Worm (Caenorhabditis elegans) whole organism, L1 larva: ENCODE measurements around the gene npp-9.

Experiments
- C04F5.9 ChIP-seq: sonication (generic microtip); optimal IDR thresholded peaks from 2 replicates; lab custom pipeline; 2016; ENCODE audit warnings: missing genetic modification characterization, missing compliant biosample characterization
- C16A3.4 ChIP-seq: fragments of 150-350 bp; optimal IDR thresholded peaks from 2 replicates; lab custom pipeline; 2014; ENCODE audit warnings: missing biosample characterization, missing genetic modification characterization
- aha-1 ChIP-seq: fragments of 150-350 bp; optimal IDR thresholded peaks from 2 replicates; lab custom pipeline; 2014; ENCODE audit warnings: missing biosample characterization, missing genetic modification characterization
- alr-1 ChIP-seq: fragments of 200-800 bp; sonication (Bioruptor generic); optimal IDR thresholded peaks from 2 replicates; lab custom pipeline; 2018; ENCODE audit warnings: borderline replicate concordance, mild to moderate bottlenecking, missing genetic modification characterization, missing compliant biosample characterization
- blmp-1 ChIP-seq: fragments of 150-350 bp; optimal IDR thresholded peaks from 2 replicates; lab custom pipeline; 2014; ENCODE audit warnings: missing biosample characterization, missing genetic modification characterization
- ceh-8 ChIP-seq: fragments of 200-800 bp; sonication (Bioruptor generic); optimal IDR thresholded peaks from 2 replicates; lab custom pipeline; 2018; ENCODE audit warnings: mild to moderate bottlenecking, missing genetic modification characterization, moderate library complexity, missing compliant biosample characterization
- ceh-88 ChIP-seq: fragments of 200-800 bp; sonication (Bioruptor generic); IDR thresholded peaks from 2 replicates; pipeline ENCODE4 v1.3.6; 2022; ENCODE audit warnings: missing genetic modification characterization, missing compliant biosample characterization
- ceh-90 ChIP-seq: sonication (generic microtip); optimal IDR thresholded peaks from 2 replicates; lab custom pipeline; 2016; ENCODE audit warnings: missing genetic modification characterization, missing compliant biosample characterization
- ces-1 ChIP-seq: fragments of 150-350 bp; optimal IDR thresholded peaks from 2 replicates; lab custom pipeline; 2014; ENCODE audit warnings: missing biosample characterization, missing genetic modification reagents, missing genetic modification characterization
- egl-13 ChIP-seq: sonication (generic microtip); optimal IDR thresholded peaks from 2 replicates; lab custom pipeline; 2016; ENCODE audit warnings: missing genotype, missing genetic modification reagents, missing genetic modification characterization, missing compliant biosample characterization
- egl-27 ChIP-seq, 2 experiments: fragments of 150-350 bp in 1 of 2; sonication (generic microtip); optimal IDR thresholded peaks; 3 replicates each; lab custom pipeline; 2017 to 2018; ENCODE audit warnings: missing biosample characterization in 2 of 2, missing genetic modification characterization in 2 of 2, missing genetic modification reagents in 2 of 2
- fkh-4 ChIP-seq: sonication (generic microtip); optimal IDR thresholded peaks from 2 replicates; lab custom pipeline; 2016; ENCODE audit warnings: missing compliant biosample characterization, missing genetic modification characterization, borderline replicate concordance
- fkh-8 ChIP-seq: sonication (generic microtip); optimal IDR thresholded peaks from 2 replicates; lab custom pipeline; 2016; ENCODE audit warnings: mild to moderate bottlenecking, missing genetic modification characterization, missing compliant biosample characterization
- hlh-17 ChIP-seq: fragments of 200-800 bp; sonication (Bioruptor generic); optimal IDR thresholded peaks from 2 replicates; lab custom pipeline; 2018; ENCODE audit warnings: missing genetic modification characterization, mild to moderate bottlenecking, missing compliant biosample characterization, moderate library complexity, borderline replicate concordance
- hpl-2 ChIP-seq: fragments of 150-350 bp; optimal IDR thresholded peaks from 2 replicates; lab custom pipeline; 2014; ENCODE audit warnings: missing biosample characterization, missing genetic modification reagents, missing genetic modification characterization
- irx-1 ChIP-seq: sonication (generic microtip); optimal IDR thresholded peaks from 2 replicates; lab custom pipeline; 2016; ENCODE audit warnings: missing genetic modification characterization, missing compliant biosample characterization
- lin-13 ChIP-seq: fragments of 150-350 bp; optimal IDR thresholded peaks from 2 replicates; lab custom pipeline; 2014; ENCODE audit warnings: missing biosample characterization, missing genetic modification reagents, missing genetic modification characterization
- lin-14 ChIP-seq: fragments of 200-800 bp; sonication (Bioruptor generic); optimal IDR thresholded peaks from 2 replicates; lab custom pipeline; 2018; ENCODE audit warnings: mild to moderate bottlenecking, missing genetic modification characterization, moderate library complexity, missing compliant biosample characterization
- lin-15B ChIP-seq: fragments of 150-350 bp; sonication (generic microtip); optimal IDR thresholded peaks from 3 replicates; lab custom pipeline; 2014; ENCODE audit warnings: missing biosample characterization, missing genetic modification characterization
- lir-3 ChIP-seq: sonication (generic microtip); optimal IDR thresholded peaks from 2 replicates; lab custom pipeline; 2016; ENCODE audit warnings: mild to moderate bottlenecking, missing genetic modification characterization, moderate library complexity, missing compliant biosample characterization; ENCODE audit not compliant: poor library complexity
- mab-9 ChIP-seq: fragments of 200-800 bp; sonication (Bioruptor generic); IDR thresholded peaks from 2 replicates; pipeline ENCODE4 v1.3.6; 2022; ENCODE audit warnings: missing genetic modification reagents, missing genetic modification characterization, missing compliant biosample characterization
- mdl-1 ChIP-seq, 2 experiments: fragments of 150-350 bp; optimal IDR thresholded peaks; 2 replicates each; lab custom pipeline; 2014 to 2017; ENCODE audit warnings: missing biosample characterization in 2 of 2, missing genetic modification characterization in 2 of 2, inconsistent platforms in 1 of 2
- mef-2 ChIP-seq: fragments of 150-350 bp; optimal IDR thresholded peaks from 2 replicates; lab custom pipeline; 2014; ENCODE audit warnings: missing biosample characterization, missing genetic modification characterization
- mep-1 ChIP-seq: fragments of 150-350 bp; optimal IDR thresholded peaks from 2 replicates; lab custom pipeline; 2014; ENCODE audit warnings: missing biosample characterization, missing genetic modification characterization
- nhr-11 ChIP-seq: fragments of 150-350 bp; optimal IDR thresholded peaks from 2 replicates; lab custom pipeline; 2014; ENCODE audit warnings: missing biosample characterization, missing genetic modification characterization
- nhr-12 ChIP-seq: sonication (generic microtip); optimal IDR thresholded peaks from 2 replicates; lab custom pipeline; 2017; ENCODE audit warnings: missing biosample characterization, missing genetic modification characterization
- nhr-19 ChIP-seq: fragments of 200-800 bp; sonication (Bioruptor generic); conservative IDR thresholded peaks from 2 replicates; pipeline ENCODE4 v1.3.6; 2022; ENCODE audit warnings: missing genetic modification characterization, missing compliant biosample characterization
- nhr-237 ChIP-seq: fragments of 150-350 bp; optimal IDR thresholded peaks from 2 replicates; lab custom pipeline; 2014; ENCODE audit warnings: missing biosample characterization, missing genetic modification characterization
- nhr-28 ChIP-seq: fragments of 150-350 bp; optimal IDR thresholded peaks from 2 replicates; lab custom pipeline; 2014; ENCODE audit warnings: missing biosample characterization, missing genetic modification characterization
- nhr-47 ChIP-seq: sonication (generic microtip); optimal IDR thresholded peaks from 2 replicates; lab custom pipeline; 2016; ENCODE audit warnings: mild to moderate bottlenecking, missing genetic modification characterization, moderate library complexity, missing compliant biosample characterization
- nhr-71 ChIP-seq: sonication (generic microtip); optimal IDR thresholded peaks from 2 replicates; lab custom pipeline; 2016; ENCODE audit warnings: mild to moderate bottlenecking, missing genetic modification characterization, moderate library complexity, missing compliant biosample characterization
- nhr-76 ChIP-seq: sonication (generic microtip); optimal IDR thresholded peaks from 2 replicates; lab custom pipeline; 2017; ENCODE audit warnings: missing biosample characterization, missing genetic modification characterization
- nhr-85 ChIP-seq: sonication (generic microtip); peaks from one replicate; lab custom pipeline; 2016; ENCODE audit warnings: missing genetic modification characterization, inconsistent platforms, missing compliant biosample characterization
- nhr-90 ChIP-seq: sonication (generic microtip); optimal IDR thresholded peaks from 2 replicates; lab custom pipeline; 2016; ENCODE audit warnings: mild to moderate bottlenecking, missing genetic modification characterization, missing compliant biosample characterization; ENCODE audit not compliant: poor library complexity
- pag-3 ChIP-seq: sonication (generic microtip); optimal IDR thresholded peaks from 2 replicates; lab custom pipeline; 2017; ENCODE audit warnings: missing genetic modification characterization, mild to moderate bottlenecking, missing compliant biosample characterization, antibody characterized with exemption, borderline replicate concordance; ENCODE audit not compliant: insufficient read depth
- pqm-1 ChIP-seq: sonication (generic microtip); optimal IDR thresholded peaks from 3 replicates; lab custom pipeline; 2017; ENCODE audit warnings: missing biosample characterization, missing genetic modification characterization
- sox-4 ChIP-seq: sonication (generic microtip); optimal IDR thresholded peaks from 2 replicates; lab custom pipeline; 2016; ENCODE audit warnings: missing genetic modification characterization, missing compliant biosample characterization
- sptf-1 ChIP-seq: fragments of 150-350 bp; optimal IDR thresholded peaks from 2 replicates; lab custom pipeline; 2014; ENCODE audit warnings: missing biosample characterization, missing genetic modification characterization
- swsn-7 ChIP-seq: sonication (generic microtip); optimal IDR thresholded peaks from 2 replicates; lab custom pipeline; 2016; ENCODE audit warnings: missing genetic modification characterization, missing compliant biosample characterization
- tbx-2 ChIP-seq: sonication (generic microtip); optimal IDR thresholded peaks from 2 replicates; lab custom pipeline; 2016; ENCODE audit warnings: missing genetic modification characterization, missing compliant biosample characterization
- unc-86 ChIP-seq: sonication (generic microtip); optimal IDR thresholded peaks from 2 replicates; lab custom pipeline; 2016; ENCODE audit warnings: missing genetic modification characterization, missing compliant biosample characterization
- unc-98 ChIP-seq: fragments of 200-800 bp; sonication (Bioruptor generic); IDR thresholded peaks from 2 replicates; pipeline ENCODE4 v1.3.6; 2022; ENCODE audit warnings: missing genetic modification characterization, missing compliant biosample characterization
- zag-1 ChIP-seq: fragments of 150-350 bp; optimal IDR thresholded peaks from 2 replicates; lab custom pipeline; 2014; ENCODE audit warnings: missing biosample characterization, missing genetic modification characterization
- zip-4 ChIP-seq: fragments of 200-800 bp; sonication (Bioruptor generic); optimal IDR thresholded peaks from 2 replicates; lab custom pipeline; 2018; ENCODE audit warnings: mild to moderate bottlenecking, missing genetic modification characterization, moderate library complexity, missing compliant biosample characterization
- ztf-4 ChIP-seq: fragments of 150-350 bp; optimal IDR thresholded peaks from 2 replicates; lab custom pipeline; 2014; ENCODE audit warnings: missing biosample characterization, missing genetic modification characterization

npp-9 gene

DNA sequence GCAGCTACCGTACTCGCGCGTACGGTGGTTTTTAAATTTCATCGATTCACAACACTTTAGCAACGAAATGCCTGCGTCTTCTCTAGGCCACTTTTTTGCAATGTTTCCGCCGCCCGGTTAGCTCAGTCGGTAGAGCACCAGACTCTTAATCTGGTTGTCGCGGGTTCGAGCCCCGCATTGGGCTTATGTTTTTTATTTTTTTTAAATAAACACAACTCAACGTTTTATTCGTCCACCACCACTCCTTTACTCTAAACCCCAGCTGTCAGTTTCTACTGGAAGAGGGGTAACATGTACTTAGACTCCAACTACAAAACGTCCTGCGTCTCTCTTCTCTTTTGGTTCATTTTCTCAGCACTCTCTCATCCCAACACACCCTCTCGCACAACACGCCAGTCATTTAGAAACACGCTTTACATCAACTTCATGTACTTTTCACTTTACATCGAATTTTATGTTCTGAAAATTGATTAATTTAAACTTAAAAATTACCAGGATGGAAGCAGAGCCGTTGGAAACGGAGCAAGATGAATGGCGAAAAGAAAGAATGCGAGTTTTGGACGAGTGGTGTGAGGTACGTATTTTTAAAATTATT lies 14.8 kb downstream of the npp-9 start, which contains the start of the genes elmd-1 and hecw-1 (continued):
- TF ChIP-seq ceh-88 (GFP tag; lab: Robert Waterston, UW) = peak; percentile 25; the same call in 1 of the 2 replicates
- no peak for TF ChIP-seq nhr-237 (tag; lab: Kevin White, UChicago)
- peak; percentile 19 for TF ChIP-seq irx-1 (tag; lab: Kevin White, UChicago)
- TF ChIP-seq nhr-76 (tag; lab: Kevin White, UChicago) = no peak
- no peak for TF ChIP-seq zag-1 (tag; lab: Kevin White, UChicago)
- TF ChIP-seq pqm-1 (tag; lab: Kevin White, UChicago) = no peak
- TF ChIP-seq aha-1 = no peak
- no peak for TF ChIP-seq alr-1
- TF ChIP-seq ztf-4 (tag; lab: Kevin White, UChicago) = no peak
- no peak for TF ChIP-seq nhr-12 (tag; lab: Kevin White, UChicago)
- TF ChIP-seq nhr-71 = peak; percentile 66
- TF ChIP-seq lin-13 (GFP tag; lab: Kevin White, UChicago) = peak; percentile 31
- TF ChIP-seq egl-27 (tag; optimal IDR thresholded peaks at IDR 0.05; lab: Kevin White, UChicago) = no peak
- TF ChIP-seq mdl-1 (tag; optimal IDR thresholded peaks at IDR 0.05; lab: Kevin White, UChicago) = no peak
- TF ChIP-seq fkh-4 = no peak
- TF ChIP-seq fkh-8 (tag; lab: Kevin White, UChicago) = no peak
- TF ChIP-seq lir-3 (tag; lab: Kevin White, UChicago) = no peak
- peak; percentile 41 for TF ChIP-seq zip-4 (GFP tag; lab: Kevin White, UChicago)
- TF ChIP-seq pag-3 (tag; lab: Kevin White, UChicago) = no peak
- no peak for TF ChIP-seq sox-4 (tag; lab: Kevin White, UChicago)
- TF ChIP-seq ces-1 (GFP tag; lab: Kevin White, UChicago) = no peak
- TF ChIP-seq hpl-2 = no peak
- TF ChIP-seq ceh-8 = no peak
- peak; percentile 28 for TF ChIP-seq C04F5.9 (tag; lab: Kevin White, UChicago)
- peak; percentile 60 for TF ChIP-seq swsn-7
- TF ChIP-seq nhr-28 = no peak
- no peak for TF ChIP-seq mef-2
- TF ChIP-seq unc-86 (tag; lab: Kevin White, UChicago) = peak; percentile 45
- TF ChIP-seq mep-1 (tag; lab: Kevin White, UChicago) = no peak
- no peak for TF ChIP-seq nhr-85
- TF ChIP-seq nhr-90 (tag; lab: Kevin White, UChicago) = peak; percentile 64
- no peak for TF ChIP-seq sptf-1 (tag; lab: Kevin White, UChicago)
- TF ChIP-seq, all 84 proteins: peak for 27

DNA sequence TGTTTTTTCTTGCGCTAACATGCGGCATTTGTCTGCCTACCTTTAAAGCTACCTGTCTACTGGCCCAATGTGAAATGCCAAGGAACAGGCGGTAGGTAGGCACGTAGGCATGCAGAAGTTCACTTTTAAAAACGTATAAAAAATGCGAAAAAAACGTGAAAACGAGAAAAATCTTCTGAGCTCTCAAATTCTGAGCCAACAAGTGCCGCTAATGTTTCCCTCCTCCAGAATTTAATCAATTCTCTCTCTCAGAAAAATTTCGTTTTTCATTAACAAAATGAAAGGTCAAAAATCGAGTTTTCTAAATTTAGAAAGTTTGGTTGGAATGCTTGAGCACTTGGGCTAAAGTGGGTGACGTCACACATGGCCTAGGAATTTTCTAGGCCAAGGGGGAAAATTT lies 21.8 kb downstream of the npp-9 start:
- TF ChIP-seq C04F5.9 (tag; lab: Kevin White, UChicago) = no peak
- no peak for TF ChIP-seq mab-9 (GFP tag; lab: Robert Waterston, UW)
- no peak for TF ChIP-seq pqm-1 (tag; lab: Kevin White, UChicago)
- no peak for TF ChIP-seq lin-15B
- TF ChIP-seq fkh-4 = no peak
- TF ChIP-seq sptf-1 (tag; lab: Kevin White, UChicago) = no peak
- TF ChIP-seq nhr-237 (tag; lab: Kevin White, UChicago) = no peak
- TF ChIP-seq hpl-2 = no peak
- TF ChIP-seq egl-13 (tag; lab: Kevin White, UChicago) = no peak
- TF ChIP-seq unc-98 (GFP tag; lab: Robert Waterston, UW) = no peak
- no peak for TF ChIP-seq nhr-19

DNA sequence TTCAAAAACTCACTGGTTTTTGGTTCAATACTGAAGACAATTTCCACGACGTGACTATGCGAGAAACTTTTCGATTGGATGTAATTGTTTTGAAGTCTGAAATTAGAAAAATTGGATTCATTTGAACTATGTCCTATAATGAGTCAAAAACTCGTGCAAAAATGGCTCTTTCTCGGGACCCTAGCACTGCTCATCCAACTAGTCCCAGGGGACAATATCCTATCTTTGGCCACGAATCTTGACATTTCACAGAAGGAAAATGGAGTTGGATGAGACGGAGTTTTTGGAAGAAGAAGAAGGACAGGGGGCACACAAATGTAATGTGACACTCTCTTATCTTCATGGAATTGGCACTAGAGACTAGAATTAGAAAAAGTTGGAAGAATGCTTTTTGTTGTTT lies 22.4 kb downstream of the npp-9 start:
- TF ChIP-seq irx-1 (tag; lab: Kevin White, UChicago) = no peak
- no peak for TF ChIP-seq C16A3.4 (tag; lab: Kevin White, UChicago)
- no peak for TF ChIP-seq blmp-1 (tag; lab: Kevin White, UChicago)
- peak; percentile 19 for TF ChIP-seq tbx-2 (tag; lab: Kevin White, UChicago)
- TF ChIP-seq lin-14 (GFP tag; lab: Kevin White, UChicago) = peak; percentile 44
- no peak for TF ChIP-seq ceh-90 (tag; lab: Kevin White, UChicago)
- no peak for TF ChIP-seq hlh-17 (GFP tag; lab: Kevin White, UChicago)
- TF ChIP-seq nhr-47 (tag; lab: Kevin White, UChicago) = no peak
- TF ChIP-seq nhr-11 (tag; lab: Kevin White, UChicago) = no peak
